Worm (Caenorhabditis elegans) whole organism, young adult: Measurements from ENCODE around the gene T05G5.4.

Experiments
- F52B5.7 ChIP-seq: sonication (generic microtip); optimal IDR thresholded peaks from 2 replicates; lab custom pipeline; 2016; ENCODE audit warnings: mild to moderate bottlenecking, missing genetic modification characterization, missing compliant biosample characterization
- F55B11.4 ChIP-seq: sonication (generic microtip); optimal IDR thresholded peaks from 2 replicates; lab custom pipeline; 2016; ENCODE audit warnings: missing compliant biosample characterization, missing genetic modification characterization, borderline replicate concordance; ENCODE audit not compliant: insufficient read depth
- F57C9.4 ChIP-seq: sonication (generic microtip); optimal IDR thresholded peaks from 2 replicates; lab custom pipeline; 2017; ENCODE audit warnings: mild to moderate bottlenecking, missing genetic modification characterization, missing compliant biosample characterization
- T07F8.4 ChIP-seq: sonication (generic microtip); optimal IDR thresholded peaks from 2 replicates; lab custom pipeline; 2016; ENCODE audit warnings: mild to moderate bottlenecking, missing genetic modification characterization, moderate library complexity, missing compliant biosample characterization
- Y53F4B.3 ChIP-seq: fragments of 200-800 bp; sonication (Bioruptor generic); IDR thresholded peaks from 2 replicates; pipeline ENCODE4 v1.3.6; 2022; ENCODE audit warnings: missing genetic modification reagents, missing genetic modification characterization, missing compliant biosample characterization
- Y53G8AR.9 ChIP-seq: fragments of 200-800 bp; sonication (Bioruptor generic); conservative IDR thresholded peaks from 2 replicates; pipeline ENCODE4 v1.3.6; 2022; ENCODE audit warnings: missing genetic modification reagents, missing genetic modification characterization, missing compliant biosample characterization
- Y79H2A.3 ChIP-seq: fragments of 200-800 bp; sonication (Bioruptor generic); conservative IDR thresholded peaks from 2 replicates; pipeline ENCODE4 v1.3.6; 2022; ENCODE audit warnings: missing genetic modification reagents, missing genetic modification characterization, missing compliant biosample characterization
- akir-1 ChIP-seq: fragments of 200-800 bp; sonication (Bioruptor generic); optimal IDR thresholded peaks from 2 replicates; lab custom pipeline; 2018; ENCODE audit warnings: mild to moderate bottlenecking, missing genetic modification characterization, moderate library complexity, missing compliant biosample characterization
- ama-1 ChIP-seq, 3 experiments: fragments of 150-350 bp in 1 of 3; sonication (generic microtip) in 2 of 3; optimal IDR thresholded peaks; 2 replicates each; lab custom pipeline; 2014 to 2018; ENCODE audit warnings: missing biosample characterization in 2 of 3, missing genetic modification characterization in 2 of 3, missing genetic modification reagents in 2 of 3
- aptf-3 ChIP-seq: fragments of 200-800 bp; sonication (Bioruptor generic); IDR thresholded peaks from 2 replicates; pipeline ENCODE4 v1.3.6; 2022; ENCODE audit warnings: missing genetic modification characterization, missing compliant biosample characterization
- athp-1 ChIP-seq: sonication (generic microtip); optimal IDR thresholded peaks from 2 replicates; lab custom pipeline; 2017; ENCODE audit warnings: mild to moderate bottlenecking, missing genetic modification characterization, missing compliant biosample characterization
- attf-5 ChIP-seq: fragments of 200-800 bp; sonication (Bioruptor generic); optimal IDR thresholded peaks from 2 replicates; lab custom pipeline; 2018; ENCODE audit warnings: mild to moderate bottlenecking, missing genetic modification characterization, missing compliant biosample characterization
- attf-6 ChIP-seq: fragments of 200-800 bp; sonication (Bioruptor generic); IDR thresholded peaks from 2 replicates; pipeline ENCODE4 v1.3.6; 2022; ENCODE audit warnings: missing genetic modification reagents, missing genetic modification characterization, missing compliant biosample characterization
- bed-2 ChIP-seq: fragments of 200-800 bp; sonication (Bioruptor generic); IDR thresholded peaks from 2 replicates; pipeline ENCODE4 v1.3.6; 2022; ENCODE audit warnings: missing genetic modification reagents, missing genetic modification characterization, missing compliant biosample characterization
- cebp-1 ChIP-seq, 2 experiments: fragments of 200-800 bp in 1 of 2; sonication (Bioruptor generic) in 1 of 2; sonication (generic microtip) in 1 of 2; IDR thresholded peaks in 1 of 2; optimal IDR thresholded peaks in 1 of 2; 2 replicates each; pipeline versions ENCODE4 v1.3.6 to Lab custom; 2017 to 2022; ENCODE audit warnings: missing compliant biosample characterization in 2 of 2, missing genetic modification characterization in 2 of 2, mild to moderate bottlenecking in 1 of 2, missing genetic modification reagents in 1 of 2, moderate library complexity in 1 of 2
- ceh-100 ChIP-seq: fragments of 200-800 bp; sonication (Bioruptor generic); IDR thresholded peaks from 2 replicates; pipeline ENCODE4 v1.3.6; 2022; ENCODE audit warnings: missing genetic modification reagents, missing genetic modification characterization, missing compliant biosample characterization
- ceh-58 ChIP-seq: fragments of 200-800 bp; sonication (Bioruptor generic); IDR thresholded peaks from 2 replicates; pipeline ENCODE4 v1.3.6; 2022; ENCODE audit warnings: missing genetic modification characterization, missing compliant biosample characterization
- ceh-79 ChIP-seq: sonication (generic microtip); optimal IDR thresholded peaks from 2 replicates; lab custom pipeline; 2017; ENCODE audit warnings: mild to moderate bottlenecking, missing genetic modification characterization, missing compliant biosample characterization
- ceh-91 ChIP-seq: fragments of 200-800 bp; sonication (Bioruptor generic); IDR thresholded peaks from 2 replicates; pipeline ENCODE4 v1.3.6; 2022; ENCODE audit warnings: missing genetic modification reagents, missing genetic modification characterization, missing compliant biosample characterization
- chd-7 ChIP-seq: sonication (generic microtip); optimal IDR thresholded peaks from 2 replicates; lab custom pipeline; 2016; ENCODE audit warnings: mild to moderate bottlenecking, missing genetic modification characterization, moderate library complexity, missing compliant biosample characterization
- die-1 ChIP-seq: sonication (generic microtip); optimal IDR thresholded peaks from 2 replicates; lab custom pipeline; 2016; ENCODE audit warnings: missing genotype, mild to moderate bottlenecking, missing genetic modification characterization, missing compliant biosample characterization
- dpl-1 ChIP-seq: fragments of 150-350 bp; optimal IDR thresholded peaks from 2 replicates; lab custom pipeline; 2014; ENCODE audit warnings: missing biosample characterization, missing genetic modification reagents, missing genetic modification characterization
- ekl-4 ChIP-seq: fragments of 200-800 bp; sonication (Bioruptor generic); IDR thresholded peaks from 2 replicates; pipeline ENCODE4 v1.3.6; 2022; ENCODE audit warnings: missing genetic modification reagents, missing genetic modification characterization, missing compliant biosample characterization
- fkh-3 ChIP-seq: sonication (generic microtip); optimal IDR thresholded peaks from 2 replicates; lab custom pipeline; 2016; ENCODE audit warnings: mild to moderate bottlenecking, missing genetic modification characterization, missing compliant biosample characterization
- gei-17 ChIP-seq: fragments of 200-800 bp; sonication (Bioruptor generic); optimal IDR thresholded peaks from 2 replicates; lab custom pipeline; 2018; ENCODE audit warnings: mild to moderate bottlenecking, missing genetic modification characterization, missing compliant biosample characterization
- him-1 ChIP-seq: sonication (generic microtip); optimal IDR thresholded peaks from 2 replicates; lab custom pipeline; 2016; ENCODE audit warnings: missing genotype, missing genetic modification reagents, missing genetic modification characterization, missing compliant biosample characterization
- hrde-1 ChIP-seq: sonication (generic microtip); optimal IDR thresholded peaks from 2 replicates; lab custom pipeline; 2016; ENCODE audit warnings: missing genetic modification characterization, mild to moderate bottlenecking, missing compliant biosample characterization, moderate library complexity, missing genotype, missing genetic modification reagents, borderline replicate concordance
- let-526 ChIP-seq: fragments of 200-800 bp; sonication (Bioruptor generic); IDR thresholded peaks from 2 replicates; pipeline ENCODE4 v1.3.6; 2022; ENCODE audit warnings: missing genetic modification reagents, missing genetic modification characterization, missing compliant biosample characterization
- lin-26 ChIP-seq: fragments of 200-800 bp; sonication (Bioruptor generic); IDR thresholded peaks from 2 replicates; pipeline ENCODE4 v1.3.6; 2022; ENCODE audit warnings: missing genetic modification reagents, missing genetic modification characterization, missing compliant biosample characterization
- lin-35 ChIP-seq, 3 experiments: fragments of 150-350 bp in 2 of 3; sonication (generic microtip) in 1 of 3; optimal IDR thresholded peaks; 2 replicates each; lab custom pipeline; 2014 to 2018; ENCODE audit warnings: missing biosample characterization in 3 of 3, missing genetic modification characterization in 3 of 3, missing genetic modification reagents in 3 of 3
- lin-54 ChIP-seq: fragments of 200-800 bp; sonication (Bioruptor generic); optimal IDR thresholded peaks from 2 replicates; lab custom pipeline; 2018; ENCODE audit warnings: mild to moderate bottlenecking, missing genetic modification characterization, missing compliant biosample characterization
- lsl-1 ChIP-seq: fragments of 200-800 bp; sonication (Bioruptor generic); optimal IDR thresholded peaks from 2 replicates; lab custom pipeline; 2018; ENCODE audit warnings: mild to moderate bottlenecking, missing genetic modification characterization, moderate library complexity, missing compliant biosample characterization
- madf-10 ChIP-seq: sonication (generic microtip); optimal IDR thresholded peaks from 2 replicates; lab custom pipeline; 2016; ENCODE audit warnings: mild to moderate bottlenecking, missing genetic modification characterization, missing compliant biosample characterization
- madf-6 ChIP-seq: fragments of 200-800 bp; sonication (Bioruptor generic); IDR thresholded peaks from 2 replicates; pipeline ENCODE4 v1.3.6; 2022; ENCODE audit warnings: missing genetic modification reagents, missing genetic modification characterization, missing compliant biosample characterization
- nhr-80 ChIP-seq: sonication (generic microtip); optimal IDR thresholded peaks from 2 replicates; lab custom pipeline; 2016; ENCODE audit warnings: missing genetic modification characterization, missing compliant biosample characterization
- nhr-90 ChIP-seq: sonication (generic microtip); optimal IDR thresholded peaks from 2 replicates; lab custom pipeline; 2016; ENCODE audit warnings: missing genotype, mild to moderate bottlenecking, missing genetic modification characterization, missing compliant biosample characterization
- pha-4 ChIP-seq: fragments of 150-350 bp; sonication (generic microtip); optimal IDR thresholded peaks from 2 replicates; lab custom pipeline; 2014; ENCODE audit warnings: missing biosample characterization, missing genetic modification reagents, missing genetic modification characterization
- rcor-1 ChIP-seq: fragments of 200-800 bp; sonication (Bioruptor generic); IDR thresholded peaks from 2 replicates; pipeline ENCODE4 v1.3.6; 2022; ENCODE audit warnings: missing genetic modification reagents, missing genetic modification characterization, missing compliant biosample characterization
- rec-8 ChIP-seq, 2 experiments: sonication (generic microtip); optimal IDR thresholded peaks; 2 replicates each; lab custom pipeline; 2016; ENCODE audit warnings: mild to moderate bottlenecking in 2 of 2, missing genetic modification characterization in 2 of 2, missing genetic modification reagents in 2 of 2, missing genotype in 2 of 2, missing biosample characterization in 1 of 2, missing compliant biosample characterization in 1 of 2, moderate library complexity in 1 of 2
- rpc-1 ChIP-seq, 2 experiments: fragments of 150-350 bp in 1 of 2; sonication (generic microtip) in 1 of 2; optimal IDR thresholded peaks; 2 replicates each; lab custom pipeline; 2014 to 2018; ENCODE audit warnings: missing biosample characterization in 1 of 2, missing genetic modification characterization in 1 of 2, missing genetic modification reagents in 1 of 2, missing genotype in 1 of 2
- sdz-38 ChIP-seq: sonication (generic microtip); optimal IDR thresholded peaks from 2 replicates; lab custom pipeline; 2016; ENCODE audit warnings: missing genotype, missing genetic modification characterization, missing compliant biosample characterization
- sptf-2 ChIP-seq: fragments of 200-800 bp; sonication (Bioruptor generic); optimal IDR thresholded peaks from 2 replicates; lab custom pipeline; 2018; ENCODE audit warnings: mild to moderate bottlenecking, missing genetic modification characterization, missing compliant biosample characterization
- tlf-1 ChIP-seq: fragments of 200-800 bp; sonication (Bioruptor generic); optimal IDR thresholded peaks from 2 replicates; lab custom pipeline; 2018; ENCODE audit warnings: mild to moderate bottlenecking, missing genetic modification characterization, missing compliant biosample characterization
- unc-62 ChIP-seq: fragments of 150-350 bp; optimal IDR thresholded peaks from 2 replicates; lab custom pipeline; 2014; ENCODE audit warnings: missing biosample characterization, missing genetic modification reagents, missing genetic modification characterization
- ztf-18 ChIP-seq: sonication (generic microtip); optimal IDR thresholded peaks from 2 replicates; lab custom pipeline; 2016; ENCODE audit warnings: missing genotype, mild to moderate bottlenecking, missing genetic modification characterization, missing compliant biosample characterization
- ztf-25 ChIP-seq: fragments of 200-800 bp; sonication (Bioruptor generic); IDR thresholded peaks from 2 replicates; pipeline ENCODE4 v1.3.6; 2022; ENCODE audit warnings: missing genetic modification reagents, missing genetic modification characterization, missing compliant biosample characterization
- ztf-26 ChIP-seq: sonication (generic microtip); optimal IDR thresholded peaks from 2 replicates; lab custom pipeline; 2017; ENCODE audit warnings: missing genetic modification characterization, missing compliant biosample characterization
- ztf-6 ChIP-seq: fragments of 200-800 bp; sonication (Bioruptor generic); IDR thresholded peaks from 2 replicates; pipeline ENCODE4 v1.3.6; 2022; ENCODE audit warnings: missing genetic modification reagents, missing genetic modification characterization, missing compliant biosample characterization

Gene T05G5.4

DNA sequence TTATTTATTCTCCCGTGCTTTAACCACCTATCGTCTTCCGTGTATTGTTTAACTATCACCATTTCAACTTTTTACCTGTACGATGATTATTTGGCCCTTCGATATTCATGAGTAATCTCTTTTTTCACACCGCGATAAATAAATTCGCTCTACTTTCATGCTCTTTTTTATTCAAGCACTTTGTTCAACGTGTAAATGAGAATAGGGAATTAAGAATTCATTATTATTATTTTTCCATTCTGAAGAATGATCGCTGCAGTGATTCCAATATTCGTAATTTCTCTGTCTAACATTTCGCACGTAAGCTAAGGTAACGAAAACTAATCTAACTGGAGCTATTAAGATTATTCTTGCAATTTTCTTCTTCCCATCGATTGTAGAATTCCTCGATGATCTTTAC lies at the start of gene T05G5.4:
T05G5.4 (plus strand) TSS at position 241 of the 400 bp plus-strand sequence.
- TF ChIP-seq dpl-1 (GFP tag; lab: Kevin White, UChicago) (no peak), ama-1 (optimal IDR thresholded peaks at IDR 0.05; lab: Kevin White, UChicago) (no peak), ama-1 (GFP tag; optimal IDR thresholded peaks at IDR 0.05; lab: Kevin White, UChicago) (no peak), lin-26 (GFP tag; lab: Robert Waterston, UW) (peak; percentile 55), lsl-1 (GFP tag; lab: Kevin White, UChicago) (peak; percentile 37), cebp-1 (GFP tag; IDR thresholded peaks at IDR 0.05; lab: Robert Waterston, UW) (no peak), cebp-1 (tag; optimal IDR thresholded peaks at IDR 0.05; lab: Kevin White, UChicago) (peak; percentile 7), attf-6 (GFP tag; lab: Robert Waterston, UW) (peak; percentile 37; the same call in 1 of the 2 replicates), hrde-1 (peak; percentile 59), ztf-25 (GFP tag; lab: Robert Waterston, UW) (0 out of 2 replicates have a peak, but pooled peaks have one; percentile 23), attf-5 (no peak), ceh-91 (GFP tag; lab: Robert Waterston, UW) (no peak), fkh-3 (tag; lab: Kevin White, UChicago) (no peak), Y53G8AR.9 (GFP tag; lab: Robert Waterston, UW) (peak; percentile 74; the same call in 1 of the 2 replicates), let-526 (GFP tag; lab: Robert Waterston, UW) (no peak), unc-62 (GFP tag; lab: Kevin White, UChicago) (no peak), nhr-90 (tag; lab: Kevin White, UChicago) (no peak), rec-8 (tag; optimal IDR thresholded peaks at IDR 0.05; lab: Kevin White, UChicago) (no peak), die-1 (tag; lab: Kevin White, UChicago) (no peak), sdz-38 (tag; lab: Kevin White, UChicago) (no peak), F57C9.4 (tag; lab: Kevin White, UChicago) (no peak), nhr-80 (tag; lab: Kevin White, UChicago) (no peak), pha-4 (tag; lab: Kevin White, UChicago) (no peak), Y53F4B.3 (GFP tag; lab: Robert Waterston, UW) (no peak), bed-2 (GFP tag; lab: Robert Waterston, UW) (no peak), T07F8.4 (tag; lab: Kevin White, UChicago) (no peak), sptf-2 (GFP tag; lab: Kevin White, UChicago) (no peak), lin-54 (GFP tag; lab: Kevin White, UChicago) (peak; percentile 46), tlf-1 (GFP tag; lab: Kevin White, UChicago) (peak; percentile 39), rcor-1 (GFP tag; lab: Robert Waterston, UW) (no peak), rpc-1 (optimal IDR thresholded peaks at IDR 0.05; lab: Kevin White, UChicago) (no peak), rpc-1 (tag; optimal IDR thresholded peaks at IDR 0.05; lab: Kevin White, UChicago) (no peak), ztf-6 (GFP tag; lab: Robert Waterston, UW) (no peak), lin-35 (GFP tag; optimal IDR thresholded peaks at IDR 0.05; lab: Kevin White, UChicago) (no peak), ztf-18 (tag; lab: Kevin White, UChicago) (no peak), Y79H2A.3 (GFP tag; lab: Robert Waterston, UW) (no peak), F52B5.7 (tag; lab: Kevin White, UChicago) (no peak), gei-17 (GFP tag; lab: Kevin White, UChicago) (no peak), akir-1 (GFP tag; lab: Kevin White, UChicago) (no peak), ceh-79 (peak; percentile 4), ceh-58 (GFP tag; lab: Robert Waterston, UW) (no peak), ceh-100 (peak; percentile 63), him-1 (tag; lab: Kevin White, UChicago) (peak; percentile 90), athp-1 (tag; lab: Kevin White, UChicago) (peak; percentile 15), madf-10 (tag; lab: Kevin White, UChicago) (no peak), ztf-26 (tag; lab: Kevin White, UChicago) (no peak), madf-6 (GFP tag; lab: Robert Waterston, UW) (peak; percentile 68), ekl-4 (GFP tag; lab: Robert Waterston, UW) (peak; percentile 8; the same call in 1 of the 2 replicates), chd-7 (tag; lab: Kevin White, UChicago) (no peak), aptf-3 (no peak), F55B11.4 (tag; lab: Kevin White, UChicago) (no peak)
